Worm (Caenorhabditis elegans) whole organism, early embryonic: ENCODE results near the gene T26A5.2.

Source experiments
- B0310.2 ChIP-seq: sonication (generic microtip); optimal IDR thresholded peaks from 2 replicates; lab custom pipeline; 2016; ENCODE audit warnings: mild to moderate bottlenecking, missing genetic modification characterization, missing compliant biosample characterization
- F13C5.2 ChIP-seq: sonication (generic microtip); optimal IDR thresholded peaks from 2 replicates; lab custom pipeline; 2017; ENCODE audit warnings: mild to moderate bottlenecking, missing genetic modification characterization, inconsistent platforms, missing compliant biosample characterization
- aly-1 ChIP-seq: sonication (generic microtip); optimal IDR thresholded peaks from 2 replicates; lab custom pipeline; 2016; ENCODE audit warnings: missing genetic modification characterization, missing compliant biosample characterization
- ama-1 ChIP-seq: fragments of 150-350 bp; optimal IDR thresholded peaks from 2 replicates; lab custom pipeline; 2014
- ceh-13 ChIP-seq: fragments of 200-800 bp; sonication (Bioruptor generic); optimal IDR thresholded peaks from 2 replicates; lab custom pipeline; 2018; ENCODE audit warnings: mild to moderate bottlenecking, missing genetic modification characterization, missing compliant biosample characterization
- ceh-36 ChIP-seq: sonication (generic microtip); optimal IDR thresholded peaks from 2 replicates; lab custom pipeline; 2016; ENCODE audit warnings: missing genetic modification characterization, inconsistent platforms, missing compliant biosample characterization
- ets-7 ChIP-seq: sonication (generic microtip); optimal IDR thresholded peaks from 2 replicates; lab custom pipeline; 2016; ENCODE audit warnings: missing genotype, missing genetic modification characterization, missing compliant biosample characterization
- flt-1 ChIP-seq: fragments of 200-800 bp; sonication (Bioruptor generic); IDR thresholded peaks from 2 replicates; pipeline ENCODE4 v1.3.6; 2022; ENCODE audit warnings: missing genetic modification characterization, missing compliant biosample characterization
- hmbx-1 ChIP-seq: sonication (generic microtip); optimal IDR thresholded peaks from 2 replicates; lab custom pipeline; 2016; ENCODE audit warnings: mild to moderate bottlenecking, missing genetic modification characterization, missing compliant biosample characterization
- hmg-4 ChIP-seq: fragments of 200-800 bp; sonication (Bioruptor generic); optimal IDR thresholded peaks from 2 replicates; lab custom pipeline; 2018; ENCODE audit warnings: mild to moderate bottlenecking, missing genetic modification characterization, missing compliant biosample characterization
- hnd-1 ChIP-seq: sonication (generic microtip); optimal IDR thresholded peaks from 2 replicates; lab custom pipeline; 2016; ENCODE audit warnings: missing genetic modification characterization, missing compliant biosample characterization
- pes-1 ChIP-seq: fragments of 200-800 bp; sonication (Bioruptor generic); IDR thresholded peaks from 2 replicates; pipeline ENCODE4 v1.3.6; 2022; ENCODE audit warnings: missing genetic modification reagents, missing genetic modification characterization, missing compliant biosample characterization
- scrt-1 ChIP-seq: fragments of 200-800 bp; sonication (Bioruptor generic); IDR thresholded peaks from 2 replicates; pipeline ENCODE4 v1.3.6; 2022; ENCODE audit warnings: missing genetic modification characterization, missing compliant biosample characterization
- sea-1 ChIP-seq: fragments of 200-800 bp; sonication (Bioruptor generic); conservative IDR thresholded peaks from 2 replicates; pipeline ENCODE4 v1.3.6; 2022; ENCODE audit warnings: missing genetic modification characterization, missing compliant biosample characterization
- tbx-11 ChIP-seq: fragments of 200-800 bp; sonication (Bioruptor generic); IDR thresholded peaks from 2 replicates; pipeline ENCODE4 v1.3.6; 2022; ENCODE audit warnings: missing genetic modification characterization, missing compliant biosample characterization
- tbx-37 ChIP-seq: fragments of 200-800 bp; sonication (Bioruptor generic); conservative IDR thresholded peaks from 2 replicates; pipeline ENCODE4 v1.3.6; 2022; ENCODE audit warnings: missing genetic modification reagents, missing genetic modification characterization, missing compliant biosample characterization
- tra-4 ChIP-seq: sonication (generic microtip); optimal IDR thresholded peaks from 2 replicates; lab custom pipeline; 2017; ENCODE audit warnings: missing genetic modification characterization, missing compliant biosample characterization

Gene T26A5.2

DNA sequence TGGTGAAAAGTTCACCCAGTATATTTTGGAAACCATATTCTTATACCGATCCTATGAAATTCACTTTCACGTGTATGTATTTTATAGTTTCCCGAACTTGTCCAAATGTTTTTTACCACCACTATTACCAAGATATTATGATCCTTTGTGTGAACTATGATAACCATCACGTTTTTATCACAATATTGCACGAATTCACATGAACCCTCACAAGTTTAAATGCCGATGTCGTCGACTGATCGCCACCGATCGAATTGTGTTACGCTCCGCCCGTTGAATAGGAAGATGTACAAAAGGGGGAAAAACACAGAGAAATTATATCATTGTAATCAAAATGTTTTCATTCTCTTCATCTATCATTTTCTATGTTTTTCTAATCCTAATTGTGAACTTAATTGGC is 41.2 kb downstream of the T26A5.2 start:
- TF ChIP-seq tra-4 (tag; lab: Kevin White, UChicago) (no peak), ceh-13 (GFP tag; lab: Kevin White, UChicago) (no peak), tbx-37 (GFP tag; lab: Robert Waterston, UW) (no peak), tbx-11 (GFP tag; lab: Robert Waterston, UW) (no peak), sea-1 (GFP tag; lab: Robert Waterston, UW) (no peak), ceh-36 (no peak), ets-7 (tag; lab: Kevin White, UChicago) (no peak), scrt-1 (no peak), B0310.2 (tag; lab: Kevin White, UChicago) (no peak), flt-1 (GFP tag; lab: Robert Waterston, UW) (no peak), pes-1 (GFP tag; lab: Robert Waterston, UW) (no peak)

DNA sequence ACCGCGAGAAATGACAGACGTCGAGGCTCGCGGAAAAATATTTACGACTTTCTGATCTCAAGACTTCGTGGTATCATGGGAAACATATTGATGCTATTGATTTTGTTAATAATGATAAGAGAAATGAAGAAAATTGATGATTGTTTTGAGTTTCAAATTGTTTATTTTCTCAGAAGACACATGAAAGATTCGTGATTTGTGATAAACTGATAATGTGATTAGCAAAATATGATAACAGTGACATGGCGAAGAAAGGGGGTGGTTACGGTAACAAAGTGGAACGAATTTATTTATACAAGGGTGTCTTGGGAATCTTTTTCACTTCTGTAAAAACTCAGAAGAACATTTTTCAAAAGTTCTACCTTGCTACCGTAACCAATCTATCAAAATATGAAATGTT is 42.2 kb downstream of the T26A5.2 start:
- TF ChIP-seq tra-4 (tag; lab: Kevin White, UChicago) (no peak), B0310.2 (tag; lab: Kevin White, UChicago) (no peak), scrt-1 (no peak), flt-1 (GFP tag; lab: Robert Waterston, UW) (no peak), pes-1 (GFP tag; lab: Robert Waterston, UW) (no peak), F13C5.2 (tag; lab: Kevin White, UChicago) (no peak), hmg-4 (no peak), sea-1 (GFP tag; lab: Robert Waterston, UW) (no peak), hmbx-1 (no peak), tbx-37 (GFP tag; lab: Robert Waterston, UW) (no peak), ceh-13 (GFP tag; lab: Kevin White, UChicago) (no peak)

DNA sequence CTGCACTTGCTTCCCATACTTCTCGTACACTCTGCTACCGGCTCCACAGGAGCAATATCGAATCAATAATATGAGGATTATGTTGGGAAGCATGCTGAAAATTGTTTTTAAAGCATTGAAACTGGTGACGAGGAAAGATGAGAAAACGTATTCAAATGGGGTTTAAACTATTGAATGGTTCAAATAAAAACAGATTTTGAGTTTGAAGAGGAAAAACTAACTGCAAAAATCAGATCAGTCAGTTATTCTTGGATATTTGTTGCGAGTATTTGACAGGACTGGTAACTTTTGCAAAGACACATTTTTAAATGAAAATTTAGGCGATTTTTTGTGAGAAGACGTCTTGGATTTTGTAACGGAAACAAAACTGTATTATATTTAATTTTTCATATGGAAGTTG is 47.6 kb downstream of the T26A5.2 start, which contains the start of gene acr-5:
Gene acr-5 (minus strand): TSS at position 101 of the 400 bp plus-strand sequence.
- no peak for TF ChIP-seq B0310.2 (tag; lab: Kevin White, UChicago)
- no peak for TF ChIP-seq tra-4 (tag; lab: Kevin White, UChicago)
- no peak for TF ChIP-seq tbx-11 (GFP tag; lab: Robert Waterston, UW)
- no peak for TF ChIP-seq ceh-13 (GFP tag; lab: Kevin White, UChicago)
- no peak for TF ChIP-seq ama-1 (lab: Kevin White, UChicago)
- no peak for TF ChIP-seq tbx-37 (GFP tag; lab: Robert Waterston, UW)
- TF ChIP-seq hnd-1 = no peak
- TF ChIP-seq F13C5.2 (tag; lab: Kevin White, UChicago) = no peak
- no peak for TF ChIP-seq flt-1 (GFP tag; lab: Robert Waterston, UW)
- no peak for TF ChIP-seq pes-1 (GFP tag; lab: Robert Waterston, UW)
- TF ChIP-seq aly-1 (tag; lab: Kevin White, UChicago) = no peak
- TF ChIP-seq sea-1 (GFP tag; lab: Robert Waterston, UW) = no peak
- TF ChIP-seq hmg-4 = no peak
- no peak for TF ChIP-seq hmbx-1
- no peak for TF ChIP-seq ceh-36
- TF ChIP-seq ets-7 (tag; lab: Kevin White, UChicago) = no peak
- no peak for TF ChIP-seq scrt-1

DNA sequence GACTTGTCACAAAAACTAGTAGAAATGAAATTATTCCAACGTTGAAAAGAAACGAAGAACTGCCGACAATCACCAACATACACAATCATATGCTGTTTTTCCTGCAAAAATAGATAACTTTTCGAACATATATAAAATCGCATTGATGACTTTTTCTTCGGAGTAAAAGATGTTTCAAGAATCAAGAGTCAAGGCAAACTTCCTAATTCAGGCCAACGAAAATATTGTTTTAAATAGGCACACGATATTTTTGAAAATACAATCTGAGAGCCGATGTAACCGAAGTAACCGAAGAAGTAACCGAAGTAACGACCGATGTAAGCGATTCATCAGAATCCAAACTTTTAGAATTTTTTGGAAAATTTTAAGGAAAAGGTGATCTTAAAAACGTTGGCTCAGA is 52.8 kb downstream of the T26A5.2 start, which contains the start of gene C09E7.10:
Gene C09E7.10 (minus strand): TSS at position 101 of the 400 bp plus-strand sequence.
- TF ChIP-seq hmg-4 = no peak
